Fruit fly (Drosophila melanogaster) Kc167 (cell line): ENCODE data around the gene CG5188.

Experiments
- Myc ChIP-seq: fragments of >200 bp; optimal IDR thresholded peaks from 2 replicates; lab custom pipeline; 2017; ENCODE audit warnings: missing external identifiers
- insv ChIP-seq: fragments of >200 bp; optimal IDR thresholded peaks from 3 replicates; lab custom pipeline; 2018; ENCODE audit warnings: missing external identifiers
- psq ChIP-seq: fragments of >200 bp; optimal IDR thresholded peaks from 2 replicates; lab custom pipeline; 2017; ENCODE audit warnings: missing external identifiers
- ttk ChIP-seq: sonication (Bioruptor generic); optimal IDR thresholded peaks from 2 replicates; lab custom pipeline; 2017; ENCODE audit warnings: missing external identifiers

- TF ChIP-seq Myc (lab: Kevin White, UChicago) (no peak), insv (lab: Kevin White, UChicago) (no peak), psq (lab: Kevin White, UChicago) (no peak), ttk (lab: Kevin White, UChicago) (no peak)
These were observed 7.1 kb downstream of the CG5188 start, which contains the start of the genes TBC1D16 and holn1 for dm6 chr2L:10435606-10436160.
